Worm (Caenorhabditis elegans) whole organism, L4 larva: ENCODE measurements around the gene alh-3.

ENCODE experiments used
- ces-1 ChIP-seq: fragments of 150-350 bp; sonication (generic microtip); optimal IDR thresholded peaks from 4 replicates; lab custom pipeline; 2014; ENCODE audit warnings: missing biosample characterization, missing genetic modification reagents, missing genetic modification characterization
- nhr-41 ChIP-seq: fragments of 200-800 bp; sonication (Bioruptor generic); IDR thresholded peaks from 2 replicates; pipeline ENCODE4 v1.3.6; 2022; ENCODE audit warnings: missing genetic modification reagents, missing genetic modification characterization, missing compliant biosample characterization
- skn-1 ChIP-seq: fragments of 150-350 bp; optimal IDR thresholded peaks from 2 replicates; lab custom pipeline; 2014; ENCODE audit warnings: missing biosample characterization, missing genetic modification characterization

ce11 chrIV:11062984-11063613 is 40.7 kb downstream of the alh-3 start:
- TF ChIP-seq skn-1 (no peak), nhr-41 (GFP tag; lab: Robert Waterston, UW) (no peak), ces-1 (no peak)
